Worm (Caenorhabditis elegans) whole organism, early embryonic: ENCODE data around the gene F07H5.13.

Experiments
- B0310.2 ChIP-seq: sonication (generic microtip); optimal IDR thresholded peaks from 2 replicates; lab custom pipeline; 2016; ENCODE audit warnings: mild to moderate bottlenecking, missing genetic modification characterization, missing compliant biosample characterization
- F13C5.2 ChIP-seq: sonication (generic microtip); optimal IDR thresholded peaks from 2 replicates; lab custom pipeline; 2017; ENCODE audit warnings: mild to moderate bottlenecking, missing genetic modification characterization, inconsistent platforms, missing compliant biosample characterization
- aly-1 ChIP-seq: sonication (generic microtip); optimal IDR thresholded peaks from 2 replicates; lab custom pipeline; 2016; ENCODE audit warnings: missing genetic modification characterization, missing compliant biosample characterization
- ama-1 ChIP-seq: fragments of 150-350 bp; optimal IDR thresholded peaks from 2 replicates; lab custom pipeline; 2014
- ceh-13 ChIP-seq: fragments of 200-800 bp; sonication (Bioruptor generic); optimal IDR thresholded peaks from 2 replicates; lab custom pipeline; 2018; ENCODE audit warnings: mild to moderate bottlenecking, missing genetic modification characterization, missing compliant biosample characterization
- ceh-36 ChIP-seq: sonication (generic microtip); optimal IDR thresholded peaks from 2 replicates; lab custom pipeline; 2016; ENCODE audit warnings: missing genetic modification characterization, inconsistent platforms, missing compliant biosample characterization
- ets-7 ChIP-seq: sonication (generic microtip); optimal IDR thresholded peaks from 2 replicates; lab custom pipeline; 2016; ENCODE audit warnings: missing genotype, missing genetic modification characterization, missing compliant biosample characterization
- flt-1 ChIP-seq: fragments of 200-800 bp; sonication (Bioruptor generic); IDR thresholded peaks from 2 replicates; pipeline ENCODE4 v1.3.6; 2022; ENCODE audit warnings: missing genetic modification characterization, missing compliant biosample characterization
- hmbx-1 ChIP-seq: sonication (generic microtip); optimal IDR thresholded peaks from 2 replicates; lab custom pipeline; 2016; ENCODE audit warnings: mild to moderate bottlenecking, missing genetic modification characterization, missing compliant biosample characterization
- hmg-4 ChIP-seq: fragments of 200-800 bp; sonication (Bioruptor generic); optimal IDR thresholded peaks from 2 replicates; lab custom pipeline; 2018; ENCODE audit warnings: mild to moderate bottlenecking, missing genetic modification characterization, missing compliant biosample characterization
- hnd-1 ChIP-seq: sonication (generic microtip); optimal IDR thresholded peaks from 2 replicates; lab custom pipeline; 2016; ENCODE audit warnings: missing genetic modification characterization, missing compliant biosample characterization
- pes-1 ChIP-seq: fragments of 200-800 bp; sonication (Bioruptor generic); IDR thresholded peaks from 2 replicates; pipeline ENCODE4 v1.3.6; 2022; ENCODE audit warnings: missing genetic modification reagents, missing genetic modification characterization, missing compliant biosample characterization
- scrt-1 ChIP-seq: fragments of 200-800 bp; sonication (Bioruptor generic); IDR thresholded peaks from 2 replicates; pipeline ENCODE4 v1.3.6; 2022; ENCODE audit warnings: missing genetic modification characterization, missing compliant biosample characterization
- sea-1 ChIP-seq: fragments of 200-800 bp; sonication (Bioruptor generic); conservative IDR thresholded peaks from 2 replicates; pipeline ENCODE4 v1.3.6; 2022; ENCODE audit warnings: missing genetic modification characterization, missing compliant biosample characterization
- tbx-11 ChIP-seq: fragments of 200-800 bp; sonication (Bioruptor generic); IDR thresholded peaks from 2 replicates; pipeline ENCODE4 v1.3.6; 2022; ENCODE audit warnings: missing genetic modification characterization, missing compliant biosample characterization
- tbx-37 ChIP-seq: fragments of 200-800 bp; sonication (Bioruptor generic); conservative IDR thresholded peaks from 2 replicates; pipeline ENCODE4 v1.3.6; 2022; ENCODE audit warnings: missing genetic modification reagents, missing genetic modification characterization, missing compliant biosample characterization
- tra-4 ChIP-seq: sonication (generic microtip); optimal IDR thresholded peaks from 2 replicates; lab custom pipeline; 2017; ENCODE audit warnings: missing genetic modification characterization, missing compliant biosample characterization

F07H5.13 gene

DNA sequence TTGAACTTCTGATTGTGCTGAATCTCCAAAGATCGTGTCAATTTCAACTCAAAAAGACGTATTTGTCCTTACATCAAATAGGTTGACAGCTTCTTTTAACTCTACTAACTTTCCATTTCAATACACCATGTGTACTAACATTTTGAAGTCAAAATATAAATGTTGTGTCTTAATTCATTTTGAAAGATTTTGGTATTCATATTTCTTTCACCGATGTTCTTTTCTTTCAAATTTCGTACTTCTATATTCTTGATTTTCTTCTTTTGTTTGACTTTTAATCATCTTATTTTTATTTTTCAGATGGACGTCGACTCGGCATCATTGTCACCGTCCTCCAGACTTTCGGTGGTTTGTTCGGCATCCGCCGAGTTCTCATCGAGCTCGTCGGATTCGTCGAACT lies 38.7 kb upstream of the F07H5.13 start, which contains the start of gene atf-2:
TSS of gene atf-2 (plus strand) at position 301 of the 400 bp plus-strand sequence.
- TF ChIP-seq tbx-37 (GFP tag; lab: Robert Waterston, UW): no peak
- no peak for TF ChIP-seq ets-7 (tag; lab: Kevin White, UChicago)
- TF ChIP-seq hmg-4: no peak
- no peak for TF ChIP-seq hnd-1 (tag; lab: Kevin White, UChicago)
- TF ChIP-seq ceh-36 (tag; lab: Kevin White, UChicago): no peak
- no peak for TF ChIP-seq ama-1
- TF ChIP-seq tbx-11 (GFP tag; lab: Robert Waterston, UW): no peak
- no peak for TF ChIP-seq aly-1 (tag; lab: Kevin White, UChicago)
- no peak for TF ChIP-seq sea-1
- no peak for TF ChIP-seq F13C5.2 (tag; lab: Kevin White, UChicago)
- TF ChIP-seq pes-1 (GFP tag; lab: Robert Waterston, UW): no peak
- no peak for TF ChIP-seq tra-4 (tag; lab: Kevin White, UChicago)
- TF ChIP-seq B0310.2 (tag; lab: Kevin White, UChicago): no peak
- TF ChIP-seq hmbx-1: no peak
- no peak for TF ChIP-seq ceh-13 (GFP tag; lab: Kevin White, UChicago)
- TF ChIP-seq scrt-1 (GFP tag; lab: Robert Waterston, UW): no peak

ce11 chrII:8755270-8755669 lies 35.1 kb upstream of the F07H5.13 start, which contains the start of gene K08F8.7:
K08F8.7 (minus strand) TSS chrII:8755370.
- TF ChIP-seq hmbx-1: no peak

ce11 chrII:8759493-8759892 lies 30.9 kb upstream of the F07H5.13 start, which contains the start of gene fut-1:
fut-1 (minus strand) TSS chrII:8759593.
- TF ChIP-seq tra-4 (tag; lab: Kevin White, UChicago) (no peak), aly-1 (tag; lab: Kevin White, UChicago) (no peak), sea-1 (no peak), hnd-1 (tag; lab: Kevin White, UChicago) (no peak)

DNA sequence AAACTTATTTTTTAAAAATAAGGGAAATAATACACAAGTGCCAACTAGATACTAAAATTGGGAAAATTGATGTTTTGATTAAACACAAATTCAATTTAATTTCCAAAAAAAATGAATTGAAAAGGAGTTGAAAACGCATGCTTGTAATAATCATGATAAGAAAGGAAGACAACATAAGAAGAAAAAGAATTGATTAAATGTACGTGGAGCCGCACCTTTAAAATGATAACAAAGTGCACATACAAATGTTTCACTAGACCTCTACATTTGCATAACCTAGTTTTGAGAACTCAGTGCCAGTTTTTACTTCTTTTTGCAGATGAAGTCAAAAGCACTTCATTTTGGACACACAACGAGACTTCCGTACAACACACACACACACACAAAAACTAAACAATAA lies 28.6 kb upstream of the F07H5.13 start:
- no peak for TF ChIP-seq tbx-11 (GFP tag; lab: Robert Waterston, UW)
- no peak for TF ChIP-seq sea-1
- TF ChIP-seq ceh-13 (GFP tag; lab: Kevin White, UChicago): no peak
- no peak for TF ChIP-seq pes-1 (GFP tag; lab: Robert Waterston, UW)
- no peak for TF ChIP-seq flt-1

- TF ChIP-seq flt-1 (no peak), ceh-36 (tag; lab: Kevin White, UChicago) (no peak), tbx-11 (GFP tag; lab: Robert Waterston, UW) (no peak), B0310.2 (tag; lab: Kevin White, UChicago) (no peak), hmbx-1 (no peak), ama-1 (no peak), ets-7 (tag; lab: Kevin White, UChicago) (no peak), aly-1 (tag; lab: Kevin White, UChicago) (no peak), hmg-4 (no peak), hnd-1 (tag; lab: Kevin White, UChicago) (no peak), scrt-1 (GFP tag; lab: Robert Waterston, UW) (no peak), tbx-37 (GFP tag; lab: Robert Waterston, UW) (no peak), ceh-13 (GFP tag; lab: Kevin White, UChicago) (no peak), tra-4 (tag; lab: Kevin White, UChicago) (no peak), F13C5.2 (tag; lab: Kevin White, UChicago) (no peak), sea-1 (no peak)
Measured at ce11 chrII:8763367-8763766, 27.0 kb upstream of the F07H5.13 start.

DNA sequence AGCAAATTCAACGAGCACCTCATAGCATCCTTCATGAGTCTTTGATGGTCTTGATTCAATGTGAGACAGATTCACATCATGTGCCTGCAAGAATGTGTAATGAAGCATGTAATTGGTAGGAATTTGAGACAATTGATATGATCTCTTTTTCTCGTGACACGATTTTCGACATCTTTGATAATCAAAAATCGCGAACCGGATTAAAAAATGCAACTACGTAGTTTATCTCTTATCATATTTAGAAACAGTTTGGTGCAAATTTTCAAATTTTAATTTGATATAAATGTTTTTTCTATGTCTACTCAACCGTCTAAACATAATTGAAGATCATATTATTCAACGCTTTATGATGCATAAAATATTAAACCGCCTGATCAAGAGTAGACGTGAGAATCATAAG lies 26.0 kb upstream of the F07H5.13 start:
- TF ChIP-seq flt-1 (no peak), ceh-13 (GFP tag; lab: Kevin White, UChicago) (no peak), F13C5.2 (tag; lab: Kevin White, UChicago) (no peak), hmbx-1 (no peak), ama-1 (no peak), tra-4 (tag; lab: Kevin White, UChicago) (no peak), B0310.2 (tag; lab: Kevin White, UChicago) (no peak), ceh-36 (tag; lab: Kevin White, UChicago) (no peak), hnd-1 (tag; lab: Kevin White, UChicago) (no peak), hmg-4 (no peak), pes-1 (GFP tag; lab: Robert Waterston, UW) (no peak), tbx-11 (GFP tag; lab: Robert Waterston, UW) (no peak), aly-1 (tag; lab: Kevin White, UChicago) (no peak), sea-1 (no peak), ets-7 (tag; lab: Kevin White, UChicago) (no peak)

- TF ChIP-seq ceh-13 (GFP tag; lab: Kevin White, UChicago) (no peak), ceh-36 (tag; lab: Kevin White, UChicago) (no peak), flt-1 (no peak), aly-1 (tag; lab: Kevin White, UChicago) (no peak), tbx-37 (GFP tag; lab: Robert Waterston, UW) (no peak), tbx-11 (GFP tag; lab: Robert Waterston, UW) (no peak)
Measured at ce11 chrII:8765131-8765530, 25.2 kb upstream of the F07H5.13 start.

ce11 chrII:8766475-8766874 lies 23.9 kb upstream of the F07H5.13 start, which contains the start of the genes nsph-1.1 and K08F8.15:
nsph-1.1 (plus strand) TSS chrII:8766775.
K08F8.15 (plus strand) TSS chrII:8766809.
- TF ChIP-seq B0310.2 (tag; lab: Kevin White, UChicago) (no peak), tra-4 (tag; lab: Kevin White, UChicago) (no peak), scrt-1 (GFP tag; lab: Robert Waterston, UW) (no peak), F13C5.2 (tag; lab: Kevin White, UChicago) (no peak), ets-7 (tag; lab: Kevin White, UChicago) (no peak), hmbx-1 (no peak), ceh-36 (tag; lab: Kevin White, UChicago) (no peak), tbx-37 (GFP tag; lab: Robert Waterston, UW) (no peak), tbx-11 (GFP tag; lab: Robert Waterston, UW) (no peak), ceh-13 (GFP tag; lab: Kevin White, UChicago) (no peak), sea-1 (no peak), ama-1 (no peak)
